Worm (Caenorhabditis elegans) whole organism, young adult: ENCODE data around the gene K09E3.7.

Source experiments
- aptf-2 ChIP-seq: fragments of 200-800 bp; sonication (Bioruptor generic); conservative IDR thresholded peaks from 2 replicates; pipeline ENCODE4 v1.3.6; 2022; ENCODE audit warnings: missing genetic modification reagents, missing genetic modification characterization, missing compliant biosample characterization
- nhr-27 ChIP-seq: fragments of 200-800 bp; sonication (Bioruptor generic); optimal IDR thresholded peaks from 2 replicates; lab custom pipeline; 2018; ENCODE audit warnings: mild to moderate bottlenecking, missing genetic modification characterization, moderate library complexity, missing compliant biosample characterization

DNA sequence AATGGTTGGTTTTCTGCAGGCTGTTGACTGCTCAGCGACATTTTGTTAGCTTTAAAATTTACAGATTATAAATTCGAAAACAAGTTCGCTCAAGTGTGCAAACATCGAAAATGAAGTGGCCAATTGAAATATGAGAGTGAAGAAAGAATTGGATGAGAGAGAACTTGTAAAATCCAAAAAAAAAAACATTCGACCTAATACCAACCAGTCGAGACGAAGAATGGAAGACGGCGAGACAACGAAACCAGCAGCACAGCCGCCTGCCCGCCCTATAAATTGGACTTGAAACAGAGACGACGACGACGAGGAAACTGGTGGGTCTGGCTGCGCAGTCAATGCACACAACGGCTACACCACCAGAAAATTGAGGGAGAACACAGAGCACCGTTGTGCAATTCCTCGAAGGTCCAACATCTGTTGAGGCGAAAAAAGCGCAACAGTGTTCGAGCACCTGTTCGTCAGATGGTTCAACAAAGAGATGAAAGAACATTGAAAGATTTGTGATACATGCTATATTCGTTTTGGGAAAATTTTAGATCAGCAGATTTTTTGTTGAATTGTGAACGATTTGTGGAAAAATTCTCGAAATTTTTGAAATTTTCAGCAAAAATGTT is 15.7 kb upstream of the K09E3.7 start, which contains the start of gene T23C6.4:
- no peak for TF ChIP-seq nhr-27 (tag; lab: Kevin White, UChicago)
- TF ChIP-seq aptf-2 (GFP tag; lab: Robert Waterston, UW), result no peak
